Worm (Caenorhabditis elegans): ENCODE measurements around the gene Y102A5C.4.

- no peak for TF ChIP-seq flt-1 (GFP tag; IDR thresholded peaks at IDR 0.05)
- no peak for TF ChIP-seq cog-1 (tag; optimal IDR thresholded peaks at IDR 0.05)
- TF ChIP-seq klf-2 (GFP tag; conservative IDR thresholded peaks at IDR 0.05): no peak
- TF ChIP-seq med-1 (GFP tag; optimal IDR thresholded peaks at IDR 0.05; ENCODE audit: insufficient read depth): no peak
- no peak for TF ChIP-seq ztf-29 (GFP tag; IDR thresholded peaks at IDR 0.05)
These were observed 39.7 kb upstream of the Y102A5C.4 start, which contains the start of the genes F09C6.11 and F09C6.12 for ce11 chrV:16882260-16882918.

Data from whole organism, midembryonic.